Fruit fly (Drosophila melanogaster): Measurements from ENCODE around the gene Dr.

DNA sequence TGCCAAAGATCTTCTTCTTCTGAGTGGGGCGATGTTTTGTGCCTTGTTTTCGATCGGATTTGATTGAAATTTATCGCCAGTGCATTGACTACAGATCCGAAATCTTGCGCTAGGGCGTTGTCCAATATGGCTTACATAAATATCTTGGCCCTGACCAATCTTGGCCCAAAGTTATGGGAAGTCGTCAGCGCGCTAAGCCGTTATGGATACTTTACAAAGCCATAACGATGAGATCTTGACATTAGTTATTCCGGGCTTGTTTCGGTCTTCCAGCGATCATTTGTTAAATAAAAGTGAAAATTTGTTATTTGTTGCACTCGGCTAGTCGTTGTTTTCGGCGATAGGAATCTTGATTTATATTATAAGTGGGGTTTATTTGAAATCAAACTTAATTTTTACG, 37.7 kb upstream of the Dr start:
- no peak for TF ChIP-seq cnc (optimal IDR thresholded peaks at IDR 0.05)
- TF ChIP-seq Crg-1 (GFP tag; optimal IDR thresholded peaks at IDR 0.05), result no peak
- no peak for TF ChIP-seq CG11617 (GFP tag; optimal IDR thresholded peaks at IDR 0.05)
- TF ChIP-seq bab1 (GFP tag; optimal IDR thresholded peaks at IDR 0.05), result no peak
- no peak for TF ChIP-seq CG1620 (GFP tag; optimal IDR thresholded peaks at IDR 0.05)
- TF ChIP-seq tj (GFP tag; optimal IDR thresholded peaks at IDR 0.05), result no peak
- TF ChIP-seq Clk (GFP tag; optimal IDR thresholded peaks at IDR 0.05), result no peak
- no peak for TF ChIP-seq pad (GFP tag; optimal IDR thresholded peaks at IDR 0.05)
- TF ChIP-seq cic (GFP tag; optimal IDR thresholded peaks at IDR 0.05), result no peak
- TF ChIP-seq CG14711 (tag; optimal IDR thresholded peaks at IDR 0.05), result no peak
- no peak for TF ChIP-seq CG12768 (GFP tag; optimal IDR thresholded peaks at IDR 0.05)
- TF ChIP-seq kay (GFP tag; ENCODE audit: borderline replicate concordance), result no peak

All from whole organism, adult.